Worm (Caenorhabditis elegans) whole organism, young adult: ENCODE measurements around the gene samt-1.

Experiments
- cebp-1 ChIP-seq, 2 experiments: fragments of 200-800 bp in 1 of 2; sonication (Bioruptor generic) in 1 of 2; sonication (generic microtip) in 1 of 2; IDR thresholded peaks in 1 of 2; optimal IDR thresholded peaks in 1 of 2; 2 replicates each; pipeline versions ENCODE4 v1.3.6 to Lab custom; 2017 to 2022; ENCODE audit warnings: missing compliant biosample characterization in 2 of 2, missing genetic modification characterization in 2 of 2, mild to moderate bottlenecking in 1 of 2, missing genetic modification reagents in 1 of 2, moderate library complexity in 1 of 2
- hmg-1.2 ChIP-seq: fragments of 200-800 bp; sonication (Bioruptor generic); IDR thresholded peaks from 2 replicates; pipeline ENCODE4 v1.3.6; 2022; ENCODE audit warnings: missing genetic modification reagents, missing genetic modification characterization, missing compliant biosample characterization
- let-607 ChIP-seq, 2 experiments: fragments of 200-800 bp in 1 of 2; sonication (Bioruptor generic) in 1 of 2; sonication (generic microtip) in 1 of 2; optimal IDR thresholded peaks; 2 replicates each; lab custom pipeline; 2016 to 2018; ENCODE audit warnings: mild to moderate bottlenecking in 2 of 2, missing compliant biosample characterization in 2 of 2, missing genetic modification characterization in 2 of 2, moderate library complexity in 2 of 2, missing genotype in 1 of 2
- lsl-1 ChIP-seq: fragments of 200-800 bp; sonication (Bioruptor generic); optimal IDR thresholded peaks from 2 replicates; lab custom pipeline; 2018; ENCODE audit warnings: mild to moderate bottlenecking, missing genetic modification characterization, moderate library complexity, missing compliant biosample characterization
- snpc-1.1 ChIP-seq: sonication (generic microtip); optimal IDR thresholded peaks from 2 replicates; lab custom pipeline; 2017; ENCODE audit warnings: missing genetic modification characterization, mild to moderate bottlenecking, missing compliant biosample characterization, antibody characterized with exemption, moderate library complexity, missing genotype, missing genetic modification reagents; ENCODE audit not compliant: insufficient read depth
- snpc-4 ChIP-seq, 5 experiments: fragments of 150-350 bp in 1 of 5; sonication (generic microtip) in 4 of 5; optimal IDR thresholded peaks; 2 replicates each; lab custom pipeline; 2014 to 2018; ENCODE audit warnings: missing genetic modification characterization in 5 of 5, missing biosample characterization in 3 of 5, antibody characterized with exemption in 2 of 5, mild to moderate bottlenecking in 2 of 5, missing compliant biosample characterization in 2 of 5, missing genotype in 2 of 5, moderate library complexity in 2 of 5, missing genetic modification reagents in 1 of 5

- TF ChIP-seq snpc-1.1 (tag; lab: Kevin White, UChicago) (no peak), hmg-1.2 (no peak), let-607 (tag; optimal IDR thresholded peaks at IDR 0.05; lab: Kevin White, UChicago) (no peak), lsl-1 (no peak), snpc-4 (GFP tag; optimal IDR thresholded peaks at IDR 0.05; lab: Kevin White, UChicago) (no peak), snpc-4 (tag; optimal IDR thresholded peaks at IDR 0.05; lab: Kevin White, UChicago) (no peak), cebp-1 (GFP tag; IDR thresholded peaks at IDR 0.05; lab: Robert Waterston, UW) (no peak), cebp-1 (tag; optimal IDR thresholded peaks at IDR 0.05; lab: Kevin White, UChicago) (no peak)
Measured at ce11 chrIV:2887245-2887644, 44.0 kb upstream of the samt-1 start.
